Fruit fly (Drosophila melanogaster): ENCODE data around the gene CG32284.
A peak's percentile ranks its signal among the peaks of the same experiment; 100 is the strongest.

The CG32284 gene

dm6 chr3L:3149060-3149872 is 37.2 kb upstream of the CG32284 start (continued):
- no peak for TF ChIP-seq gfzf (GFP tag; optimal IDR thresholded peaks at IDR 0.05)
- TF ChIP-seq CG4730 (GFP tag; IDR thresholded peaks at IDR 0.05): no peak
- no peak for TF ChIP-seq kah (GFP tag; optimal IDR thresholded peaks at IDR 0.05)
- TF ChIP-seq slbo (GFP tag; IDR thresholded peaks at IDR 0.05): no peak
- TF ChIP-seq Sox100B (GFP tag; optimal IDR thresholded peaks at IDR 0.05): no peak
- TF ChIP-seq Ets97D (GFP tag; optimal IDR thresholded peaks at IDR 0.05): no peak
- TF ChIP-seq CG3847 (GFP tag; IDR thresholded peaks at IDR 0.05): 0 out of 2 replicates have a peak, but pooled peaks have one; percentile 6
- TF ChIP-seq CG17359 (tag; optimal IDR thresholded peaks at IDR 0.05): no peak
- TF ChIP-seq CG3838 (GFP tag; optimal IDR thresholded peaks at IDR 0.05): no peak
- no peak for TF ChIP-seq CG4854 (GFP tag; optimal IDR thresholded peaks at IDR 0.05)
- TF ChIP-seq Mes4 (GFP tag; optimal IDR thresholded peaks at IDR 0.05): no peak
- no peak for TF ChIP-seq CG10959 (GFP tag; IDR thresholded peaks at IDR 0.05)
- TF ChIP-seq Xrp1 (GFP tag; IDR thresholded peaks at IDR 0.05): no peak
- TF ChIP-seq CG10431 (GFP tag; optimal IDR thresholded peaks at IDR 0.05): no peak
- no peak for TF ChIP-seq shn (GFP tag; optimal IDR thresholded peaks at IDR 0.05)
- no peak; the same call in 2 of the 3 replicates for TF ChIP-seq CG34224 (GFP tag; IDR thresholded peaks at IDR 0.05; ENCODE audit: partially characterized antibody)
- TF ChIP-seq Ets65A (GFP tag): no peak
- peak; percentile 23 for TF ChIP-seq CG17912 (GFP tag; optimal IDR thresholded peaks at IDR 0.05)
- TF ChIP-seq Nf-YC (tag; optimal IDR thresholded peaks at IDR 0.05): no peak
- peak; percentile 85 for TF ChIP-seq exex (tag; optimal IDR thresholded peaks at IDR 0.05)
- no peak for TF ChIP-seq CG9727 (GFP tag; optimal IDR thresholded peaks at IDR 0.05)
- TF ChIP-seq CG2875 (GFP tag; optimal IDR thresholded peaks at IDR 0.05): no peak
- TF ChIP-seq CG7963 (GFP tag; IDR thresholded peaks at IDR 0.05; ENCODE audit: partially characterized antibody): no peak
- no peak for TF ChIP-seq Nf-YB (GFP tag; optimal IDR thresholded peaks at IDR 0.05)
- TF ChIP-seq CG1792 (GFP tag; optimal IDR thresholded peaks at IDR 0.05): no peak
- peak; percentile 51; the same call in 1 of the 2 replicates for TF ChIP-seq amos (GFP tag; IDR thresholded peaks at IDR 0.05; ENCODE audit: partially characterized antibody)
- TF ChIP-seq CG1602 (GFP tag; optimal IDR thresholded peaks at IDR 0.05): no peak
- no peak for TF ChIP-seq CG2712 (tag; optimal IDR thresholded peaks at IDR 0.05)
- no peak for TF ChIP-seq CG1024 (GFP tag; IDR thresholded peaks at IDR 0.05)
- no peak for TF ChIP-seq CG10654 (GFP tag; optimal IDR thresholded peaks at IDR 0.05)
- TF ChIP-seq Vsx1 (GFP tag; optimal IDR thresholded peaks at IDR 0.05): no peak
- TF ChIP-seq CG4820 (GFP tag; optimal IDR thresholded peaks at IDR 0.05): no peak
- TF ChIP-seq so (GFP tag; IDR thresholded peaks at IDR 0.05): peak; percentile 65; the same call in 2 of the 3 replicates
- no peak for TF ChIP-seq Hr39 (optimal IDR thresholded peaks at IDR 0.05)
- TF ChIP-seq mld (GFP tag; IDR thresholded peaks at IDR 0.05; ENCODE audit: partially characterized antibody): no peak
- no peak for TF ChIP-seq gcm2 (GFP tag; optimal IDR thresholded peaks at IDR 0.05)
- no peak for TF ChIP-seq CG8290 (GFP tag; optimal IDR thresholded peaks at IDR 0.05)
- TF ChIP-seq CG8290 (tag; optimal IDR thresholded peaks at IDR 0.05): no peak
- TF ChIP-seq CG17385 (GFP tag; optimal IDR thresholded peaks at IDR 0.05): peak; percentile 82
- TF ChIP-seq MBD-R2 (GFP tag; IDR thresholded peaks at IDR 0.05): no peak; the same call in 1 of the 2 replicates
- TF ChIP-seq CG9876 (GFP tag; optimal IDR thresholded peaks at IDR 0.05): no peak
- peak; percentile 86 for TF ChIP-seq rib (GFP tag; IDR thresholded peaks at IDR 0.05)
- TF ChIP-seq crc (GFP tag; optimal IDR thresholded peaks at IDR 0.05): no peak
- TF ChIP-seq CG12391 (tag; optimal IDR thresholded peaks at IDR 0.05): no peak
- TF ChIP-seq Gug (GFP tag; IDR thresholded peaks at IDR 0.05): no peak
- TF ChIP-seq CG6689 (GFP tag; IDR thresholded peaks at IDR 0.05): no peak
- no peak for TF ChIP-seq Bdp1 (GFP tag; optimal IDR thresholded peaks at IDR 0.05)
- TF ChIP-seq CG3407 (GFP tag; optimal IDR thresholded peaks at IDR 0.05): no peak
- TF ChIP-seq D19B (GFP tag; optimal IDR thresholded peaks at IDR 0.05): no peak
- peak; percentile 8 for TF ChIP-seq caup (GFP tag; optimal IDR thresholded peaks at IDR 0.05; ENCODE audit: severe bottlenecking)
- no peak for TF ChIP-seq CG12104 (GFP tag; optimal IDR thresholded peaks at IDR 0.05)

All from whole organism, embryonic.